Fruit fly (Drosophila melanogaster): ENCODE measurements around the gene Pdk1.

Gene Pdk1

dm6 chr3L:134868-135267, 5.6 kb downstream of the Pdk1 start:
- TF ChIP-seq h (optimal IDR thresholded peaks at IDR 0.05) = no peak
- no peak for TF ChIP-seq psq (optimal IDR thresholded peaks at IDR 0.05)
- TF ChIP-seq ttk (optimal IDR thresholded peaks at IDR 0.05) = no peak
- TF ChIP-seq Sin3A (optimal IDR thresholded peaks at IDR 0.05) = no peak
- TF ChIP-seq Myc (optimal IDR thresholded peaks at IDR 0.05) = no peak
- no peak for TF ChIP-seq insv (optimal IDR thresholded peaks at IDR 0.05)

dm6 chr3L:136591-137280, 7.5 kb downstream of the Pdk1 start:
- TF ChIP-seq insv (optimal IDR thresholded peaks at IDR 0.05) = no peak
- no peak for TF ChIP-seq Myc (optimal IDR thresholded peaks at IDR 0.05)
- no peak for TF ChIP-seq Sin3A (optimal IDR thresholded peaks at IDR 0.05)
- TF ChIP-seq ttk (optimal IDR thresholded peaks at IDR 0.05) = no peak
- no peak for TF ChIP-seq h (optimal IDR thresholded peaks at IDR 0.05)
- no peak for TF ChIP-seq psq (optimal IDR thresholded peaks at IDR 0.05)

- no peak for TF ChIP-seq insv (optimal IDR thresholded peaks at IDR 0.05)
- no peak for TF ChIP-seq h (optimal IDR thresholded peaks at IDR 0.05)
- TF ChIP-seq Sin3A (optimal IDR thresholded peaks at IDR 0.05) = no peak
- no peak for TF ChIP-seq psq (optimal IDR thresholded peaks at IDR 0.05)
- TF ChIP-seq ttk (optimal IDR thresholded peaks at IDR 0.05) = no peak
- no peak for TF ChIP-seq Myc (optimal IDR thresholded peaks at IDR 0.05)
These were observed 8.4 kb downstream of the Pdk1 start for dm6 chr3L:137596-138169.

- TF ChIP-seq Myc (optimal IDR thresholded peaks at IDR 0.05) (no peak), insv (optimal IDR thresholded peaks at IDR 0.05) (no peak), Sin3A (optimal IDR thresholded peaks at IDR 0.05) (no peak), psq (optimal IDR thresholded peaks at IDR 0.05) (no peak), h (optimal IDR thresholded peaks at IDR 0.05) (no peak), ttk (optimal IDR thresholded peaks at IDR 0.05) (no peak)
These were observed 10.6 kb downstream of the Pdk1 start for dm6 chr3L:139574-140567.

- TF ChIP-seq ttk (optimal IDR thresholded peaks at IDR 0.05) = no peak
- no peak for TF ChIP-seq h (optimal IDR thresholded peaks at IDR 0.05)
- TF ChIP-seq insv (optimal IDR thresholded peaks at IDR 0.05) = no peak
- no peak for TF ChIP-seq Sin3A (optimal IDR thresholded peaks at IDR 0.05)
- TF ChIP-seq Myc (optimal IDR thresholded peaks at IDR 0.05) = no peak
- TF ChIP-seq psq (optimal IDR thresholded peaks at IDR 0.05) = no peak
These were observed 11.7 kb downstream of the Pdk1 start for dm6 chr3L:140838-141559.

dm6 chr3L:145998-146576, 16.8 kb downstream of the Pdk1 start, which contains the start of gene CG6845:
Gene CG6845, plus strand, starts transcription at chr3L:146433.
- TF ChIP-seq Sin3A (optimal IDR thresholded peaks at IDR 0.05) = no peak
- TF ChIP-seq Myc (optimal IDR thresholded peaks at IDR 0.05) = no peak
- no peak for TF ChIP-seq insv (optimal IDR thresholded peaks at IDR 0.05)
- no peak for TF ChIP-seq h (optimal IDR thresholded peaks at IDR 0.05)
- TF ChIP-seq psq (optimal IDR thresholded peaks at IDR 0.05) = no peak
- no peak for TF ChIP-seq ttk (optimal IDR thresholded peaks at IDR 0.05)

- no peak for TF ChIP-seq psq (optimal IDR thresholded peaks at IDR 0.05)
- no peak for TF ChIP-seq ttk (optimal IDR thresholded peaks at IDR 0.05)
- TF ChIP-seq Myc (optimal IDR thresholded peaks at IDR 0.05) = no peak
- no peak for TF ChIP-seq h (optimal IDR thresholded peaks at IDR 0.05)
- TF ChIP-seq insv (optimal IDR thresholded peaks at IDR 0.05) = no peak
These were observed 23.2 kb downstream of the Pdk1 start, which contains the start of the genes Dic61B and p130CAS for dm6 chr3L:152489-152888. Gene Dic61B, minus strand, starts transcription at chr3L:152589. Gene p130CAS, plus strand, starts transcription at chr3L:152884.

dm6 chr3L:153670-154069, 24.4 kb downstream of the Pdk1 start:
- TF ChIP-seq ttk (optimal IDR thresholded peaks at IDR 0.05) (no peak), Myc (optimal IDR thresholded peaks at IDR 0.05) (no peak), Sin3A (optimal IDR thresholded peaks at IDR 0.05) (no peak), insv (optimal IDR thresholded peaks at IDR 0.05) (no peak), h (optimal IDR thresholded peaks at IDR 0.05) (no peak), psq (optimal IDR thresholded peaks at IDR 0.05) (no peak)

- TF ChIP-seq Myc (optimal IDR thresholded peaks at IDR 0.05) (no peak), h (optimal IDR thresholded peaks at IDR 0.05) (no peak), Sin3A (optimal IDR thresholded peaks at IDR 0.05) (no peak), ttk (optimal IDR thresholded peaks at IDR 0.05) (no peak), insv (optimal IDR thresholded peaks at IDR 0.05) (no peak), psq (optimal IDR thresholded peaks at IDR 0.05) (no peak)
These were observed 27.5 kb downstream of the Pdk1 start for dm6 chr3L:156591-157303.

dm6 chr3L:157674-158179, 28.5 kb downstream of the Pdk1 start:
- no peak for TF ChIP-seq psq (optimal IDR thresholded peaks at IDR 0.05)
- TF ChIP-seq insv (optimal IDR thresholded peaks at IDR 0.05) = no peak
- TF ChIP-seq Sin3A (optimal IDR thresholded peaks at IDR 0.05) = no peak
